Fruit fly (Drosophila melanogaster): ENCODE measurements around the gene Nup153.

dm6 chrX:16610601-16611058 lies 11.6 kb downstream of the Nup153 start, which contains the start of gene mbt:
- TF ChIP-seq spab (GFP tag; optimal IDR thresholded peaks at IDR 0.05) (no peak), Hr38 (GFP tag; optimal IDR thresholded peaks at IDR 0.05) (no peak), Blimp-1 (GFP tag; optimal IDR thresholded peaks at IDR 0.05) (no peak), CG16779 (tag; optimal IDR thresholded peaks at IDR 0.05) (no peak), CG6276 (GFP tag; optimal IDR thresholded peaks at IDR 0.05) (no peak), salr (GFP tag; optimal IDR thresholded peaks at IDR 0.05) (no peak), ss (GFP tag; optimal IDR thresholded peaks at IDR 0.05) (peak; percentile 31 to 58), lz (GFP tag; optimal IDR thresholded peaks at IDR 0.05) (no peak), Smox (GFP tag; optimal IDR thresholded peaks at IDR 0.05) (no peak)
